Worm (Caenorhabditis elegans) whole organism, young adult: ENCODE results near the gene ZK1320.7.

Experiments
- hmg-20 ChIP-seq: fragments of 200-800 bp; sonication (Bioruptor generic); IDR thresholded peaks from 2 replicates; pipeline ENCODE4 v1.3.6; 2022; ENCODE audit warnings: missing genetic modification reagents, missing genetic modification characterization, missing compliant biosample characterization
- xnd-1 ChIP-seq: sonication (generic microtip); optimal IDR thresholded peaks from 2 replicates; lab custom pipeline; 2016; ENCODE audit warnings: missing genotype, missing genetic modification reagents, missing genetic modification characterization, missing compliant biosample characterization

DNA sequence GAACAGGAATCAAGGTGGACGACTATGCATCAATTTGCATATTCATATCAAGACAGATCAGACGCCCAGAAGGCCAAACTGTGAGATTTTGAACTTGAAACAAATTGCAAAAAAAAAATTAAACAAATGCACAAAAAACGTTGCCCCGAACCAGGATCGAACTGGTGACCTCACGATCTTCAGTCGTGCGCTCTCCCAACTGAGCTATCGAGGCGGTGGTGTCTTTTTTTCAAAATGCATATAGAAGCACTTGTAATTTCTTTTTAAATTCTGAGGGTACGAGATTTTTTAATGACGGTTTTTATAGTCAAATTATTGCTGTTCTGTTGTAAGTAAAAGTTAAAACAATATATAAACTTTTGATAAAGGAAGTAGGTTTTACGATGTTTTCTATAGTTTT, 41.7 kb downstream of the ZK1320.7 start:
- TF ChIP-seq xnd-1 (tag; lab: Kevin White, UChicago) (no peak), hmg-20 (GFP tag; lab: Robert Waterston, UW) (no peak)
